Fruit fly (Drosophila melanogaster): Measurements from ENCODE around the gene CtsB.

DNA sequence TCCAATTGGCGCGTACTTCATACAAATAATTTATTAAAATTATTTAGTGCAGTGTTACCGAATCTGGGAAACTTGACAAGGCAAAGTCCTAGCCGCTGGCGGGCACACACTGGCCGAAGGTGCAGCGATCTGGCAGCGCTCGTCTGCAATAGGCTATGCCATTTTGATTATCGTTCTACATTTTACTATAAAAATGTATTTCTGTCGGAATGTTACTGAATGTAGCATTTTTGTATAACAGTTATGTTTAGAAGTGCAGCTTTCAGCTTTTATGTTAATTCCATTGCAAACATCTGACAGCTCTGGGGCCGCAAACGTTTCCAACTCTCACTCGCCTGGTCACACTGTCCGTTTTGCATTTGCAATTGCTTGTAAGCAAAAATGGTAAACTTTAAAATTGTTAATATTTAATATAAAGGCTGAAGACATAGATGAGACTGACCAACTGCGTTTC, 37.3 kb downstream of the CtsB start, which contains the start of gene Grip91:
- TF ChIP-seq CG32264 (GFP tag; optimal IDR thresholded peaks at IDR 0.05) (no peak), brk (GFP tag; optimal IDR thresholded peaks at IDR 0.05) (no peak), tai (GFP tag; optimal IDR thresholded peaks at IDR 0.05) (no peak), Dfd (GFP tag; optimal IDR thresholded peaks at IDR 0.05) (no peak), CrebA (GFP tag; optimal IDR thresholded peaks at IDR 0.05; ENCODE audit: borderline replicate concordance) (no peak)

All from whole organism, wandering third instar larva.